Worm (Caenorhabditis elegans) whole organism, L4 larva: Measurements from ENCODE around the gene natb-1.

Experiments used
- T20F7.1 ChIP-seq: fragments of 200-800 bp; sonication (Bioruptor generic); optimal IDR thresholded peaks from 2 replicates; lab custom pipeline; 2018; ENCODE audit warnings: mild to moderate bottlenecking, missing genetic modification characterization, missing compliant biosample characterization
- daf-16 ChIP-seq, 3 experiments: sonication (generic microtip); optimal IDR thresholded peaks; 2 replicates each; lab custom pipeline; 2016 to 2017; ENCODE audit warnings: missing genetic modification characterization in 3 of 3, missing genetic modification reagents in 3 of 3, mild to moderate bottlenecking in 2 of 3, missing compliant biosample characterization in 2 of 3, missing biosample characterization in 1 of 3, moderate library complexity in 1 of 3
- nhr-11 ChIP-seq: fragments of 150-350 bp; optimal IDR thresholded peaks from 2 replicates; lab custom pipeline; 2014; ENCODE audit warnings: missing biosample characterization, missing genetic modification characterization
- nhr-237 ChIP-seq: sonication (generic microtip); optimal IDR thresholded peaks from 2 replicates; lab custom pipeline; 2017; ENCODE audit warnings: missing biosample characterization, missing genetic modification characterization
- snpc-4 ChIP-seq: fragments of 150-350 bp; optimal IDR thresholded peaks from 2 replicates; lab custom pipeline; 2014; ENCODE audit warnings: missing biosample characterization, missing genetic modification characterization
- unc-130 ChIP-seq: sonication (generic microtip); optimal IDR thresholded peaks from 2 replicates; lab custom pipeline; 2016; ENCODE audit warnings: missing genetic modification reagents, missing genetic modification characterization, missing compliant biosample characterization

DNA sequence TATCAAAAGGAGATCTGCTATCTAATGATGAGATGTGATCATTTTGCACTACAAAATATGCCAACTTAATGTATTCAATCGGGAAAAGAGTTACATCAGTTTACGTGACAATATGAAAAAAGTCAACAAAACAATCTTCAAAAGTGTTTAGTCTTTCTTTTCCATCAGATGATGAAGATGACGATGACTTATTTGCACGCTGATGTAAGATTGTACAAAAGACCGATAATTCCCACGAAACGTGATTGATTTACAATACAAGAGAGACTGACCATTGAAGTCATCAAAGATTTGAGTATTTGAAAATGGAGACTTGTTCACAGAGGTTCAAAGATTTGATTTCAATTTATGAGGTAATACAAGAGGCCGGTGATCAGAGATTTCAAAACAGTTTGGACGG lies 42.0 kb upstream of the natb-1 start:
- no peak for TF ChIP-seq T20F7.1 (GFP tag; lab: Kevin White, UChicago)
- TF ChIP-seq snpc-4 (tag; lab: Kevin White, UChicago), result no peak
- no peak for TF ChIP-seq nhr-237
- no peak for TF ChIP-seq unc-130 (GFP tag; lab: Kevin White, UChicago)
- TF ChIP-seq nhr-11 (tag; lab: Kevin White, UChicago), result no peak
- no peak for TF ChIP-seq daf-16 (GFP tag; optimal IDR thresholded peaks at IDR 0.05; lab: Kevin White, UChicago)
- TF ChIP-seq daf-16 (tag; optimal IDR thresholded peaks at IDR 0.05; lab: Kevin White, UChicago), result no peak
